Worm (Caenorhabditis elegans) whole organism, L4 larva: ENCODE measurements around the gene rps-21.

ENCODE experiments used
- F10B5.3 ChIP-seq: sonication (generic microtip); optimal IDR thresholded peaks from 2 replicates; lab custom pipeline; 2016; ENCODE audit warnings: mild to moderate bottlenecking, missing genetic modification characterization, missing compliant biosample characterization
- F37D6.2 ChIP-seq: sonication (generic microtip); optimal IDR thresholded peaks from 2 replicates; lab custom pipeline; 2016; ENCODE audit warnings: mild to moderate bottlenecking, missing genetic modification characterization, missing compliant biosample characterization
- F44E2.7 ChIP-seq: fragments of 200-800 bp; sonication (Bioruptor generic); IDR thresholded peaks from 2 replicates; pipeline ENCODE4 v2.1.2; 2022; ENCODE audit warnings: missing genetic modification characterization, missing compliant biosample characterization
- F49E8.2 ChIP-seq: sonication (generic microtip); optimal IDR thresholded peaks from 2 replicates; lab custom pipeline; 2016; ENCODE audit warnings: missing compliant biosample characterization, mild to moderate bottlenecking, missing genetic modification characterization, borderline replicate concordance
- R02D3.7 ChIP-seq: fragments of 150-350 bp; sonication (generic microtip); optimal IDR thresholded peaks from 3 replicates; lab custom pipeline; 2014; ENCODE audit warnings: missing biosample characterization, missing genetic modification characterization
- Y48G9A.11 ChIP-seq: fragments of 200-800 bp; sonication (Bioruptor generic); IDR thresholded peaks from 2 replicates; pipeline ENCODE4 v1.3.6; 2022; ENCODE audit warnings: missing genetic modification reagents, missing genetic modification characterization, missing compliant biosample characterization
- ZK337.2 ChIP-seq: fragments of 200-800 bp; sonication (Bioruptor generic); IDR thresholded peaks from 2 replicates; pipeline ENCODE4 v1.3.6; 2022; ENCODE audit warnings: missing genetic modification reagents, missing genetic modification characterization, missing compliant biosample characterization
- ama-1 ChIP-seq: fragments of 150-350 bp; optimal IDR thresholded peaks from 2 replicates; lab custom pipeline; 2014; ENCODE audit warnings: inconsistent platforms, mixed read lengths
- attf-4 ChIP-seq: sonication (generic microtip); optimal IDR thresholded peaks from 3 replicates; lab custom pipeline; 2017; ENCODE audit warnings: missing biosample characterization, missing genetic modification characterization
- ceh-32 ChIP-seq: sonication (generic microtip); optimal IDR thresholded peaks from 2 replicates; lab custom pipeline; 2016; ENCODE audit warnings: mild to moderate bottlenecking, missing genetic modification characterization, missing compliant biosample characterization; ENCODE audit not compliant: poor library complexity
- ceh-44 ChIP-seq: fragments of 200-800 bp; sonication (Bioruptor generic); IDR thresholded peaks from 2 replicates; pipeline ENCODE4 v1.3.6; 2022; ENCODE audit warnings: missing genetic modification reagents, missing genetic modification characterization, missing compliant biosample characterization
- ces-1 ChIP-seq: fragments of 150-350 bp; sonication (generic microtip); optimal IDR thresholded peaks from 4 replicates; lab custom pipeline; 2014; ENCODE audit warnings: missing biosample characterization, missing genetic modification reagents, missing genetic modification characterization
- daf-12 ChIP-seq: fragments of 150-350 bp; optimal IDR thresholded peaks from 2 replicates; lab custom pipeline; 2014; ENCODE audit warnings: missing biosample characterization, missing genetic modification reagents, missing genetic modification characterization
- daf-16 ChIP-seq, 3 experiments: sonication (generic microtip); optimal IDR thresholded peaks; 2 replicates each; lab custom pipeline; 2016 to 2017; ENCODE audit warnings: missing genetic modification characterization in 3 of 3, missing genetic modification reagents in 3 of 3, mild to moderate bottlenecking in 2 of 3, missing compliant biosample characterization in 2 of 3, missing biosample characterization in 1 of 3, moderate library complexity in 1 of 3
- dmd-6 ChIP-seq: fragments of 200-800 bp; sonication (Bioruptor generic); IDR thresholded peaks from 2 replicates; pipeline ENCODE4 v1.3.6; 2022; ENCODE audit warnings: missing genetic modification reagents, missing genetic modification characterization, missing compliant biosample characterization
- dmd-9 ChIP-seq: fragments of 200-800 bp; sonication (Bioruptor generic); IDR thresholded peaks from 2 replicates; pipeline ENCODE4 v1.3.6; 2022; ENCODE audit warnings: missing genetic modification reagents, missing genetic modification characterization, missing compliant biosample characterization
- dve-1 ChIP-seq: sonication (generic microtip); optimal IDR thresholded peaks from 2 replicates; lab custom pipeline; 2017; ENCODE audit warnings: antibody characterized with exemption, mild to moderate bottlenecking, missing genetic modification characterization, missing compliant biosample characterization; ENCODE audit not compliant: insufficient read depth
- egl-27 ChIP-seq: sonication (generic microtip); optimal IDR thresholded peaks from 3 replicates; lab custom pipeline; 2017; ENCODE audit warnings: missing biosample characterization, missing genetic modification reagents, missing genetic modification characterization
- egl-43 ChIP-seq: fragments of 200-800 bp; sonication (Bioruptor generic); IDR thresholded peaks from 2 replicates; pipeline ENCODE4 v1.3.6; 2022; ENCODE audit warnings: missing genetic modification reagents, missing genetic modification characterization, missing compliant biosample characterization
- fkh-10 ChIP-seq: fragments of 150-350 bp; optimal IDR thresholded peaks from 2 replicates; lab custom pipeline; 2014; ENCODE audit warnings: missing biosample characterization, missing genetic modification reagents, missing genetic modification characterization
- hmg-1.1 ChIP-seq: fragments of 200-800 bp; sonication (Bioruptor generic); IDR thresholded peaks from 2 replicates; pipeline ENCODE4 v1.3.6; 2022; ENCODE audit warnings: missing genetic modification reagents, missing genetic modification characterization, missing compliant biosample characterization
- lim-7 ChIP-seq: fragments of 200-800 bp; sonication (Bioruptor generic); IDR thresholded peaks from 2 replicates; pipeline ENCODE4 v1.3.6; 2022; ENCODE audit warnings: missing genetic modification characterization, missing compliant biosample characterization
- lin-29 ChIP-seq: fragments of 200-800 bp; sonication (Bioruptor generic); IDR thresholded peaks from 2 replicates; pipeline ENCODE4 v1.3.6; 2022; ENCODE audit warnings: missing genetic modification reagents, missing genetic modification characterization, missing compliant biosample characterization
- lin-38 ChIP-seq: fragments of 200-800 bp; sonication (Bioruptor generic); IDR thresholded peaks from 2 replicates; pipeline ENCODE4 v1.3.6; 2022; ENCODE audit warnings: missing genetic modification reagents, missing genetic modification characterization, missing compliant biosample characterization
- lin-39 ChIP-seq: fragments of 150-350 bp; optimal IDR thresholded peaks from 2 replicates; lab custom pipeline; 2014; ENCODE audit warnings: missing biosample characterization, missing genetic modification reagents, missing genetic modification characterization
- lir-3 ChIP-seq: sonication (generic microtip); optimal IDR thresholded peaks from 2 replicates; lab custom pipeline; 2016; ENCODE audit warnings: mild to moderate bottlenecking, missing genetic modification characterization, missing compliant biosample characterization
- lsy-2 ChIP-seq, 2 experiments: fragments of 150-350 bp in 1 of 2; sonication (generic microtip) in 1 of 2; optimal IDR thresholded peaks; 2 replicates each; lab custom pipeline; 2014 to 2017; ENCODE audit warnings: missing biosample characterization in 2 of 2, missing genetic modification characterization in 2 of 2
- mdt-29 ChIP-seq: fragments of 200-800 bp; sonication (Bioruptor generic); IDR thresholded peaks from 2 replicates; pipeline ENCODE4 v1.3.6; 2022; ENCODE audit warnings: missing genetic modification reagents, missing genetic modification characterization, missing compliant biosample characterization
- mes-2 ChIP-seq: sonication (generic microtip); optimal IDR thresholded peaks from 2 replicates; lab custom pipeline; 2016; ENCODE audit warnings: missing genotype, mild to moderate bottlenecking, missing genetic modification characterization, missing compliant biosample characterization; ENCODE audit not compliant: poor library complexity, severe bottlenecking
- mxl-2 ChIP-seq: fragments of 200-800 bp; sonication (Bioruptor generic); conservative IDR thresholded peaks from 2 replicates; pipeline ENCODE4 v1.3.6; 2022; ENCODE audit warnings: missing genetic modification reagents, missing genetic modification characterization, missing compliant biosample characterization
- nhr-10 ChIP-seq: fragments of 150-350 bp; optimal IDR thresholded peaks from 2 replicates; lab custom pipeline; 2014; ENCODE audit warnings: missing biosample characterization, missing genetic modification characterization
- nhr-102 ChIP-seq: sonication (generic microtip); optimal IDR thresholded peaks from 2 replicates; lab custom pipeline; 2016; ENCODE audit warnings: mild to moderate bottlenecking, missing genetic modification characterization, moderate library complexity, missing compliant biosample characterization
- nhr-237 ChIP-seq: sonication (generic microtip); optimal IDR thresholded peaks from 2 replicates; lab custom pipeline; 2017; ENCODE audit warnings: missing biosample characterization, missing genetic modification characterization
- nhr-76 ChIP-seq: fragments of 150-350 bp; optimal IDR thresholded peaks from 2 replicates; lab custom pipeline; 2014; ENCODE audit warnings: missing biosample characterization, missing genetic modification characterization
- nhr-77 ChIP-seq: fragments of 150-350 bp; optimal IDR thresholded peaks from 2 replicates; lab custom pipeline; 2014; ENCODE audit warnings: missing biosample characterization, missing genetic modification characterization
- pha-4 ChIP-seq, 2 experiments: fragments of 150-350 bp in 1 of 2; fragments of 200-800 bp in 1 of 2; sonication (Bioruptor generic) in 1 of 2; IDR thresholded peaks in 1 of 2; optimal IDR thresholded peaks in 1 of 2; 2 replicates each; pipeline versions ENCODE4 v1.3.6 to Lab custom; 2014 to 2022; ENCODE audit warnings: missing genetic modification characterization in 2 of 2, missing genetic modification reagents in 2 of 2, missing biosample characterization in 1 of 2, missing compliant biosample characterization in 1 of 2
- php-3 ChIP-seq: fragments of 200-800 bp; sonication (Bioruptor generic); IDR thresholded peaks from 2 replicates; pipeline ENCODE4 v1.3.6; 2022; ENCODE audit warnings: missing genetic modification reagents, missing genetic modification characterization, missing compliant biosample characterization
- pqm-1 ChIP-seq: sonication (generic microtip); optimal IDR thresholded peaks from 2 replicates; lab custom pipeline; 2017; ENCODE audit warnings: missing biosample characterization, missing genetic modification characterization
- sdz-12 ChIP-seq: fragments of 200-800 bp; sonication (Bioruptor generic); optimal IDR thresholded peaks from 2 replicates; lab custom pipeline; 2018; ENCODE audit warnings: mild to moderate bottlenecking, missing genetic modification characterization, missing compliant biosample characterization
- set-16 ChIP-seq: fragments of 200-800 bp; sonication (Bioruptor generic); IDR thresholded peaks from 2 replicates; pipeline ENCODE4 v1.3.6; 2022; ENCODE audit warnings: missing genetic modification reagents, missing genetic modification characterization, missing compliant biosample characterization
- snpc-1.2 ChIP-seq: fragments of 200-800 bp; sonication (Bioruptor generic); IDR thresholded peaks from 2 replicates; pipeline ENCODE4 v1.3.6; 2022; ENCODE audit warnings: missing genetic modification reagents, missing genetic modification characterization, missing compliant biosample characterization
- snpc-4 ChIP-seq: fragments of 150-350 bp; optimal IDR thresholded peaks from 2 replicates; lab custom pipeline; 2014; ENCODE audit warnings: missing biosample characterization, missing genetic modification characterization
- spr-1 ChIP-seq: sonication (generic microtip); optimal IDR thresholded peaks from 2 replicates; lab custom pipeline; 2016; ENCODE audit warnings: mild to moderate bottlenecking, missing genetic modification characterization, missing compliant biosample characterization
- spr-3 ChIP-seq: fragments of 200-800 bp; sonication (Bioruptor generic); optimal IDR thresholded peaks from 2 replicates; lab custom pipeline; 2018; ENCODE audit warnings: mild to moderate bottlenecking, missing genetic modification characterization, missing compliant biosample characterization
- vab-7 ChIP-seq: fragments of 200-800 bp; sonication (Bioruptor generic); IDR thresholded peaks from 2 replicates; pipeline ENCODE4 v1.3.6; 2022; ENCODE audit warnings: missing genetic modification reagents, missing genetic modification characterization, missing compliant biosample characterization
- zip-2 ChIP-seq: fragments of 150-350 bp; optimal IDR thresholded peaks from 2 replicates; lab custom pipeline; 2014; ENCODE audit warnings: missing biosample characterization, missing genetic modification characterization
- ztf-11 ChIP-seq: fragments of 150-350 bp; optimal IDR thresholded peaks from 2 replicates; lab custom pipeline; 2014; ENCODE audit warnings: missing biosample characterization, missing genetic modification characterization

Gene rps-21

ce11 chrIII:7209721-7210120 lies 20.3 kb upstream of the rps-21 start, which contains the start of gene R151.2:
Gene R151.2 (plus strand): TSS chrIII:7209967.
- no peak for TF ChIP-seq fkh-10 (GFP tag; lab: Kevin White, UChicago)
- TF ChIP-seq lin-38 (GFP tag; lab: Robert Waterston, UW), result peak; percentile 29
- peak; percentile 14 for TF ChIP-seq mes-2 (tag; lab: Kevin White, UChicago)
- TF ChIP-seq sdz-12 (GFP tag; lab: Kevin White, UChicago), result no peak
- 0 out of 2 replicates have a peak, but pooled peaks have one; percentile 9 for TF ChIP-seq F44E2.7
- TF ChIP-seq Y48G9A.11, result peak; percentile 38; the same call in 1 of the 2 replicates
- peak; percentile 62 for TF ChIP-seq F49E8.2
- TF ChIP-seq ama-1, result peak; percentile 65
- no peak for TF ChIP-seq nhr-237 (tag; lab: Kevin White, UChicago)
- no peak for TF ChIP-seq ZK337.2

ce11 chrIII:7207903-7208497 lies 18.6 kb upstream of the rps-21 start, which contains the start of gene rpl-6:
Gene rpl-6 (plus strand): TSS chrIII:7208447.
- TF ChIP-seq ceh-44 (GFP tag; lab: Robert Waterston, UW) (0 out of 2 replicates have a peak, but pooled peaks have one; percentile 32), nhr-76 (tag; lab: Kevin White, UChicago) (no peak), ces-1 (GFP tag; lab: Kevin White, UChicago) (no peak), set-16 (no peak), F49E8.2 (no peak), zip-2 (peak; percentile 38), nhr-10 (tag; lab: Kevin White, UChicago) (no peak), vab-7 (GFP tag; lab: Robert Waterston, UW) (no peak), ZK337.2 (no peak), sdz-12 (GFP tag; lab: Kevin White, UChicago) (no peak), snpc-4 (tag; lab: Kevin White, UChicago) (peak; percentile 25), lsy-2 (tag; optimal IDR thresholded peaks at IDR 0.05; lab: Kevin White, UChicago) (peak; percentile 98 to 100), lin-29 (GFP tag; lab: Robert Waterston, UW) (no peak), ztf-11 (tag; lab: Kevin White, UChicago) (no peak), mdt-29 (GFP tag; lab: Robert Waterston, UW) (no peak), F10B5.3 (no peak), F37D6.2 (tag; lab: Kevin White, UChicago) (peak; percentile 46), R02D3.7 (tag; lab: Kevin White, UChicago) (no peak), dmd-6 (GFP tag; lab: Robert Waterston, UW) (peak; percentile 60), pha-4 (GFP tag; IDR thresholded peaks at IDR 0.05; lab: Robert Waterston, UW) (peak; percentile 24; the same call in 1 of the 2 replicates), pha-4 (tag; optimal IDR thresholded peaks at IDR 0.05; lab: Kevin White, UChicago) (peak; percentile 86), hmg-1.1 (GFP tag; lab: Robert Waterston, UW) (peak; percentile 78), daf-12 (no peak), lim-7 (GFP tag; lab: Robert Waterston, UW) (0 out of 2 replicates have a peak, but pooled peaks have one; percentile 17), ceh-32 (no peak), lin-39 (tag; lab: Kevin White, UChicago) (no peak), spr-1 (tag; lab: Kevin White, UChicago) (peak; percentile 56), attf-4 (tag; lab: Kevin White, UChicago) (no peak), mxl-2 (GFP tag; lab: Robert Waterston, UW) (no peak), nhr-77 (tag; lab: Kevin White, UChicago) (peak; percentile 95), pqm-1 (no peak), egl-43 (GFP tag; lab: Robert Waterston, UW) (no peak), snpc-1.2 (GFP tag; lab: Robert Waterston, UW) (no peak), egl-27 (tag; lab: Kevin White, UChicago) (peak; percentile 23), spr-3 (no peak), dve-1 (tag; lab: Kevin White, UChicago) (peak; percentile 86), dmd-9 (GFP tag; lab: Robert Waterston, UW) (peak; percentile 85), F44E2.7 (no peak), mes-2 (tag; lab: Kevin White, UChicago) (peak; percentile 91), daf-16 (GFP tag; optimal IDR thresholded peaks at IDR 0.05; lab: Kevin White, UChicago) (no peak), daf-16 (tag; optimal IDR thresholded peaks at IDR 0.05; lab: Kevin White, UChicago) (peak; percentile 85), nhr-102 (peak; percentile 82), php-3 (no peak), lir-3 (tag; lab: Kevin White, UChicago) (no peak)
